Fruit fly (Drosophila melanogaster) S2 (cell line): ENCODE results near the gene NANS.

Source experiments
- CG8478 ChIP-seq: fragments of >200 bp; optimal IDR thresholded peaks from 2 replicates; lab custom pipeline; 2018
- CTCF ChIP-seq, 2 experiments: fragments of >200 bp; optimal IDR thresholded peaks; 2 replicates each; lab custom pipeline; 2018

- TF ChIP-seq CG8478 (lab: Kevin White, UChicago) (no peak), CTCF (optimal IDR thresholded peaks at IDR 0.05; lab: Kevin White, UChicago) (no peak)
These were observed 45.2 kb upstream of the NANS start for dm6 chr3R:12381130-12381700.
